Worm (Caenorhabditis elegans) whole organism, L3 larva: ENCODE measurements around the gene C04C3.4.

Experiments used
- R02D3.7 ChIP-seq: fragments of 150-350 bp; optimal IDR thresholded peaks from 2 replicates; lab custom pipeline; 2014; ENCODE audit warnings: missing biosample characterization, missing genetic modification characterization
- ZK546.5 ChIP-seq: sonication (generic microtip); optimal IDR thresholded peaks from 2 replicates; lab custom pipeline; 2017; ENCODE audit warnings: missing biosample characterization, missing genetic modification characterization
- ama-1 ChIP-seq: fragments of 150-350 bp; optimal IDR thresholded peaks from 2 replicates; lab custom pipeline; 2018
- ceh-16 ChIP-seq: sonication (generic microtip); optimal IDR thresholded peaks from 2 replicates; lab custom pipeline; 2017; ENCODE audit warnings: missing biosample characterization, missing genetic modification characterization
- ceh-28 ChIP-seq: fragments of 150-350 bp; optimal IDR thresholded peaks from 2 replicates; lab custom pipeline; 2014; ENCODE audit warnings: missing biosample characterization, missing genetic modification reagents, missing genetic modification characterization
- ceh-82 ChIP-seq: fragments of 150-350 bp; optimal IDR thresholded peaks from 2 replicates; lab custom pipeline; 2014; ENCODE audit warnings: missing biosample characterization, missing genetic modification characterization
- ceh-9 ChIP-seq: sonication (generic microtip); optimal IDR thresholded peaks from 2 replicates; lab custom pipeline; 2018; ENCODE audit warnings: missing biosample characterization, missing genetic modification characterization
- egl-27 ChIP-seq: sonication (generic microtip); optimal IDR thresholded peaks from 4 replicates; lab custom pipeline; 2017; ENCODE audit warnings: missing biosample characterization, missing genetic modification reagents, missing genetic modification characterization
- egl-5 ChIP-seq: fragments of 150-350 bp; optimal IDR thresholded peaks from 2 replicates; lab custom pipeline; 2017; ENCODE audit warnings: missing biosample characterization, missing genetic modification reagents, missing genetic modification characterization, inconsistent platforms
- elt-1 ChIP-seq: fragments of 150-350 bp; optimal IDR thresholded peaks from 2 replicates; lab custom pipeline; 2014; ENCODE audit warnings: missing biosample characterization, missing genetic modification characterization
- elt-2 ChIP-seq: sonication (generic microtip); optimal IDR thresholded peaks from 2 replicates; lab custom pipeline; 2016; ENCODE audit warnings: missing genetic modification reagents, mild to moderate bottlenecking, missing genetic modification characterization, missing compliant biosample characterization
- elt-3 ChIP-seq, 3 experiments: fragments of 150-350 bp in 1 of 3; sonication (generic microtip) in 2 of 3; optimal IDR thresholded peaks; 2 replicates in 2 of 3; 4 replicates in 1 of 3; lab custom pipeline; 2014 to 2017; ENCODE audit warnings: missing biosample characterization in 3 of 3, missing genetic modification characterization in 3 of 3
- eor-1 ChIP-seq, 2 experiments: fragments of 150-350 bp; optimal IDR thresholded peaks; 2 replicates each; lab custom pipeline; 2014 to 2018; ENCODE audit warnings: missing biosample characterization in 2 of 2, missing genetic modification characterization in 2 of 2
- fkh-10 ChIP-seq: sonication (generic microtip); optimal IDR thresholded peaks from 2 replicates; lab custom pipeline; 2017; ENCODE audit warnings: missing biosample characterization, missing genetic modification reagents, missing genetic modification characterization
- fos-1 ChIP-seq: fragments of 150-350 bp; optimal IDR thresholded peaks from 2 replicates; lab custom pipeline; 2014; ENCODE audit warnings: missing biosample characterization, missing genetic modification characterization
- hmg-11 ChIP-seq: sonication (generic microtip); optimal IDR thresholded peaks from 2 replicates; lab custom pipeline; 2016; ENCODE audit warnings: missing genetic modification characterization, missing compliant biosample characterization
- jun-1 ChIP-seq: fragments of 150-350 bp; optimal IDR thresholded peaks from 2 replicates; lab custom pipeline; 2014; ENCODE audit warnings: missing biosample characterization, missing genetic modification reagents, missing genetic modification characterization
- lin-15B ChIP-seq: fragments of 150-350 bp; optimal IDR thresholded peaks from 2 replicates; lab custom pipeline; 2014; ENCODE audit warnings: missing biosample characterization, missing genetic modification characterization
- lin-39 ChIP-seq: fragments of 150-350 bp; optimal IDR thresholded peaks from 2 replicates; lab custom pipeline; 2018; ENCODE audit warnings: missing biosample characterization, missing genetic modification reagents, missing genetic modification characterization
- lsy-12 ChIP-seq: sonication (generic microtip); optimal IDR thresholded peaks from 2 replicates; lab custom pipeline; 2016; ENCODE audit warnings: mild to moderate bottlenecking, missing genetic modification characterization, missing compliant biosample characterization
- mdl-1 ChIP-seq: fragments of 150-350 bp; optimal IDR thresholded peaks from 2 replicates; lab custom pipeline; 2014; ENCODE audit warnings: missing biosample characterization, missing genetic modification characterization
- nfya-1 ChIP-seq: sonication (generic microtip); optimal IDR thresholded peaks from 2 replicates; lab custom pipeline; 2017; ENCODE audit warnings: missing genetic modification characterization, mild to moderate bottlenecking, missing compliant biosample characterization, antibody characterized with exemption, moderate library complexity; ENCODE audit not compliant: insufficient read depth
- nhr-11 ChIP-seq: fragments of 150-350 bp; optimal IDR thresholded peaks from 2 replicates; lab custom pipeline; 2014; ENCODE audit warnings: missing biosample characterization, missing genetic modification characterization
- nhr-12 ChIP-seq: fragments of 150-350 bp; optimal IDR thresholded peaks from 2 replicates; lab custom pipeline; 2014; ENCODE audit warnings: missing biosample characterization, missing genetic modification characterization
- nhr-23 ChIP-seq: fragments of 150-350 bp; optimal IDR thresholded peaks from 2 replicates; lab custom pipeline; 2014; ENCODE audit warnings: missing biosample characterization, missing genetic modification reagents, missing genetic modification characterization
- nhr-237 ChIP-seq: fragments of 150-350 bp; optimal IDR thresholded peaks from 2 replicates; lab custom pipeline; 2014; ENCODE audit warnings: missing biosample characterization, missing genetic modification characterization
- nhr-25 ChIP-seq: sonication (generic microtip); optimal IDR thresholded peaks from 2 replicates; lab custom pipeline; 2017; ENCODE audit warnings: missing biosample characterization, missing genetic modification characterization
- nhr-28 ChIP-seq: fragments of 150-350 bp; optimal IDR thresholded peaks from 2 replicates; lab custom pipeline; 2014; ENCODE audit warnings: missing biosample characterization, missing genetic modification characterization
- nhr-43 ChIP-seq: sonication (generic microtip); optimal IDR thresholded peaks from 2 replicates; lab custom pipeline; 2016; ENCODE audit warnings: mild to moderate bottlenecking, missing genetic modification characterization, missing compliant biosample characterization; ENCODE audit not compliant: poor library complexity, severe bottlenecking
- nhr-67 ChIP-seq: fragments of 150-350 bp; optimal IDR thresholded peaks from 2 replicates; lab custom pipeline; 2014; ENCODE audit warnings: missing biosample characterization, missing genetic modification characterization
- nhr-76 ChIP-seq: fragments of 150-350 bp; sonication (generic microtip); optimal IDR thresholded peaks from 5 replicates; lab custom pipeline; 2014; ENCODE audit warnings: missing biosample characterization, missing genetic modification characterization
- pha-4 ChIP-seq: fragments of 150-350 bp; optimal IDR thresholded peaks from 2 replicates; lab custom pipeline; 2014; ENCODE audit warnings: missing biosample characterization, missing genetic modification reagents, missing genetic modification characterization
- pqm-1 ChIP-seq: fragments of 150-350 bp; optimal IDR thresholded peaks from 2 replicates; lab custom pipeline; 2017; ENCODE audit warnings: missing biosample characterization, missing genetic modification characterization, inconsistent platforms
- skn-1 ChIP-seq: fragments of 150-350 bp; optimal IDR thresholded peaks from 2 replicates; lab custom pipeline; 2014; ENCODE audit warnings: missing biosample characterization, missing genetic modification characterization
- snpc-4 ChIP-seq: fragments of 150-350 bp; optimal IDR thresholded peaks from 2 replicates; lab custom pipeline; 2014; ENCODE audit warnings: missing biosample characterization, missing genetic modification characterization
- tbx-2 ChIP-seq: sonication (generic microtip); optimal IDR thresholded peaks from 2 replicates; lab custom pipeline; 2016; ENCODE audit warnings: mild to moderate bottlenecking, missing genetic modification characterization, missing compliant biosample characterization
- unc-39 ChIP-seq: sonication (generic microtip); optimal IDR thresholded peaks from 4 replicates; lab custom pipeline; 2017; ENCODE audit warnings: missing biosample characterization, missing genetic modification characterization
- zag-1 ChIP-seq: fragments of 150-350 bp; optimal IDR thresholded peaks from 2 replicates; lab custom pipeline; 2014; ENCODE audit warnings: missing biosample characterization, missing genetic modification characterization
- ztf-11 ChIP-seq: fragments of 150-350 bp; optimal IDR thresholded peaks from 2 replicates; lab custom pipeline; 2014; ENCODE audit warnings: missing biosample characterization, missing genetic modification characterization
- ztf-4 ChIP-seq: fragments of 150-350 bp; optimal IDR thresholded peaks from 2 replicates; lab custom pipeline; 2014; ENCODE audit warnings: missing biosample characterization, missing genetic modification characterization

C04C3.4 gene

ce11 chrIV:3384047-3384446 is 10.1 kb upstream of the C04C3.4 start, which contains the start of gene B0546.4:
Gene B0546.4 (minus strand): TSS chrIV:3384147.
- TF ChIP-seq ztf-4 (tag; lab: Kevin White, UChicago) (no peak), R02D3.7 (no peak), ama-1 (no peak), hmg-11 (tag; lab: Kevin White, UChicago) (no peak), ceh-28 (tag; lab: Kevin White, UChicago) (no peak)

ce11 chrIV:3384593-3384992 is 9.6 kb upstream of the C04C3.4 start:
- TF ChIP-seq egl-5 (tag; lab: Kevin White, UChicago) (peak; percentile 9), ceh-82 (tag; lab: Kevin White, UChicago) (peak; percentile 37), fkh-10 (GFP tag; lab: Kevin White, UChicago) (peak; percentile 64), egl-27 (tag; lab: Kevin White, UChicago) (peak; percentile 8), ceh-16 (tag; lab: Kevin White, UChicago) (no peak), nhr-11 (tag; lab: Kevin White, UChicago) (no peak), nhr-23 (tag; lab: Kevin White, UChicago) (peak; percentile 81), pqm-1 (peak; percentile 54), nhr-12 (tag; lab: Kevin White, UChicago) (no peak), lin-15B (tag; lab: Kevin White, UChicago) (peak; percentile 85), nhr-28 (tag; lab: Kevin White, UChicago) (no peak), nhr-25 (peak; percentile 87), lsy-12 (tag; lab: Kevin White, UChicago) (peak; percentile 89), R02D3.7 (peak; percentile 63), nfya-1 (tag; lab: Kevin White, UChicago) (peak; percentile 98), skn-1 (peak; percentile 60), nhr-67 (no peak), zag-1 (tag; lab: Kevin White, UChicago) (no peak), fos-1 (no peak), ceh-28 (tag; lab: Kevin White, UChicago) (peak; percentile 89), hmg-11 (tag; lab: Kevin White, UChicago) (peak; percentile 95), lin-39 (tag; lab: Kevin White, UChicago) (peak; percentile 38), jun-1 (peak; percentile 78), unc-39 (tag; lab: Kevin White, UChicago) (no peak), snpc-4 (tag; lab: Kevin White, UChicago) (peak; percentile 16), mdl-1 (peak; percentile 71), pha-4 (peak; percentile 90), ztf-4 (tag; lab: Kevin White, UChicago) (no peak), nhr-43 (peak; percentile 82), tbx-2 (tag; lab: Kevin White, UChicago) (peak; percentile 72), eor-1 (tag; optimal IDR thresholded peaks at IDR 0.05; lab: Kevin White, UChicago) (peak in 1 of 2 experiments; percentile 19), elt-2 (tag; lab: Kevin White, UChicago) (peak; percentile 73), elt-1 (tag; lab: Kevin White, UChicago) (peak; percentile 51)

ce11 chrIV:3385337-3386215 is 8.6 kb upstream of the C04C3.4 start, which contains the start of gene mai-2:
Gene mai-2 (plus strand): TSS chrIV:3385910.
- TF ChIP-seq lin-15B (tag; lab: Kevin White, UChicago) (peak; percentile 72), mdl-1 (no peak), nhr-43 (no peak), fkh-10 (GFP tag; lab: Kevin White, UChicago) (no peak), nhr-28 (tag; lab: Kevin White, UChicago) (no peak), snpc-4 (tag; lab: Kevin White, UChicago) (no peak), hmg-11 (tag; lab: Kevin White, UChicago) (peak; percentile 60), pqm-1 (no peak), lsy-12 (tag; lab: Kevin White, UChicago) (peak; percentile 48), nhr-237 (no peak), ceh-82 (tag; lab: Kevin White, UChicago) (no peak), tbx-2 (tag; lab: Kevin White, UChicago) (no peak), nhr-23 (tag; lab: Kevin White, UChicago) (peak; percentile 56), nfya-1 (tag; lab: Kevin White, UChicago) (peak; percentile 76), elt-3 (tag; optimal IDR thresholded peaks at IDR 0.05; lab: Kevin White, UChicago) (no peak), nhr-12 (tag; lab: Kevin White, UChicago) (no peak), elt-2 (tag; lab: Kevin White, UChicago) (peak; percentile 22), ztf-11 (tag; lab: Kevin White, UChicago) (no peak), nhr-25 (peak; percentile 4), ceh-28 (tag; lab: Kevin White, UChicago) (peak; percentile 30), jun-1 (peak; percentile 57), egl-5 (tag; lab: Kevin White, UChicago) (no peak), nhr-76 (tag; lab: Kevin White, UChicago) (no peak), eor-1 (tag; optimal IDR thresholded peaks at IDR 0.05; lab: Kevin White, UChicago) (no peak), ama-1 (peak; percentile 82), pha-4 (peak; percentile 77), ceh-9 (tag; lab: Kevin White, UChicago) (no peak), ZK546.5 (no peak), ceh-16 (tag; lab: Kevin White, UChicago) (no peak)
